Worm (Caenorhabditis elegans): ENCODE results near the gene F55A11.6.

ce11 chrV:11755848-11756247 lies 20.8 kb upstream of the F55A11.6 start:
- TF ChIP-seq ceh-36 (tag; optimal IDR thresholded peaks at IDR 0.05): no peak
- TF ChIP-seq tra-4 (tag; optimal IDR thresholded peaks at IDR 0.05): no peak
- no peak for TF ChIP-seq ama-1 (optimal IDR thresholded peaks at IDR 0.05)
- no peak for TF ChIP-seq ets-7 (tag; optimal IDR thresholded peaks at IDR 0.05)
- no peak for TF ChIP-seq sea-1 (GFP tag; conservative IDR thresholded peaks at IDR 0.05)
- TF ChIP-seq aly-1 (tag; optimal IDR thresholded peaks at IDR 0.05): no peak
- no peak for TF ChIP-seq tbx-37 (GFP tag; conservative IDR thresholded peaks at IDR 0.05)
- TF ChIP-seq scrt-1 (GFP tag; IDR thresholded peaks at IDR 0.05): no peak
- no peak for TF ChIP-seq hmbx-1 (tag; optimal IDR thresholded peaks at IDR 0.05)
- no peak for TF ChIP-seq hnd-1 (tag; optimal IDR thresholded peaks at IDR 0.05)
- no peak for TF ChIP-seq hmg-4 (GFP tag; optimal IDR thresholded peaks at IDR 0.05)
- TF ChIP-seq ceh-13 (GFP tag; optimal IDR thresholded peaks at IDR 0.05): no peak
- no peak for TF ChIP-seq pes-1 (GFP tag; IDR thresholded peaks at IDR 0.05)

Measured in whole organism, early embryonic.